Worm (Caenorhabditis elegans) whole organism, early embryonic: ENCODE results near the gene C29E4.15.

Experiments
- B0310.2 ChIP-seq: sonication (generic microtip); optimal IDR thresholded peaks from 2 replicates; lab custom pipeline; 2016; ENCODE audit warnings: mild to moderate bottlenecking, missing genetic modification characterization, missing compliant biosample characterization
- F13C5.2 ChIP-seq: sonication (generic microtip); optimal IDR thresholded peaks from 2 replicates; lab custom pipeline; 2017; ENCODE audit warnings: mild to moderate bottlenecking, missing genetic modification characterization, inconsistent platforms, missing compliant biosample characterization
- ama-1 ChIP-seq: fragments of 150-350 bp; optimal IDR thresholded peaks from 2 replicates; lab custom pipeline; 2014
- ceh-13 ChIP-seq: fragments of 200-800 bp; sonication (Bioruptor generic); optimal IDR thresholded peaks from 2 replicates; lab custom pipeline; 2018; ENCODE audit warnings: mild to moderate bottlenecking, missing genetic modification characterization, missing compliant biosample characterization
- ets-7 ChIP-seq: sonication (generic microtip); optimal IDR thresholded peaks from 2 replicates; lab custom pipeline; 2016; ENCODE audit warnings: missing genotype, missing genetic modification characterization, missing compliant biosample characterization

- no peak for TF ChIP-seq ets-7 (tag; lab: Kevin White, UChicago)
- TF ChIP-seq B0310.2 (tag; lab: Kevin White, UChicago) = no peak
- no peak for TF ChIP-seq ama-1 (lab: Kevin White, UChicago)
- no peak for TF ChIP-seq F13C5.2 (tag; lab: Kevin White, UChicago)
- no peak for TF ChIP-seq ceh-13
These were observed 4.5 kb downstream of the C29E4.15 start, which contains the start of gene C29E4.9 for ce11 chrIII:7956965-7957364.
